Fruit fly (Drosophila melanogaster): ENCODE data around the gene PolZ2.

The PolZ2 gene

dm6 chr3R:5632182-5632581 is 43.5 kb downstream of the PolZ2 start, which contains the start of gene CG31549 (continued):
- TF ChIP-seq seq (GFP tag; IDR thresholded peaks at IDR 0.05) (no peak), CG8290 (GFP tag; optimal IDR thresholded peaks at IDR 0.05) (no peak), CG8290 (tag; optimal IDR thresholded peaks at IDR 0.05) (no peak), CG10654 (GFP tag; optimal IDR thresholded peaks at IDR 0.05) (no peak), MESR4 (GFP tag; optimal IDR thresholded peaks at IDR 0.05) (peak; percentile 39), CG4360 (GFP tag; IDR thresholded peaks at IDR 0.05) (no peak), Dek (tag; optimal IDR thresholded peaks at IDR 0.05) (no peak), CG9215 (GFP tag; IDR thresholded peaks at IDR 0.05) (no peak), tin (GFP tag; optimal IDR thresholded peaks at IDR 0.05) (no peak), CG32772 (GFP tag; IDR thresholded peaks at IDR 0.05) (no peak), D19A (tag; optimal IDR thresholded peaks at IDR 0.05) (no peak), dimm (GFP tag; IDR thresholded peaks at IDR 0.05) (no peak), CG13123 (GFP tag; optimal IDR thresholded peaks at IDR 0.05) (no peak), CG17328 (GFP tag; IDR thresholded peaks at IDR 0.05) (no peak), Rfx (GFP tag; IDR thresholded peaks at IDR 0.05) (no peak), CG34224 (GFP tag; IDR thresholded peaks at IDR 0.05; ENCODE audit: partially characterized antibody) (0 out of 3 replicates have a peak, but pooled peaks have one; percentile 41), yki (optimal IDR thresholded peaks at IDR 0.05) (no peak), HLH4C (GFP tag; IDR thresholded peaks at IDR 0.05; ENCODE audit: partially characterized antibody) (no peak), Adf1 (GFP tag; IDR thresholded peaks at IDR 0.05) (no peak), CG18262 (tag; optimal IDR thresholded peaks at IDR 0.05) (no peak), CG13624 (GFP tag; optimal IDR thresholded peaks at IDR 0.05) (no peak), CG34376 (GFP tag; optimal IDR thresholded peaks at IDR 0.05) (peak; percentile 13), insv (GFP tag; optimal IDR thresholded peaks at IDR 0.05) (no peak), CG8388 (GFP tag; optimal IDR thresholded peaks at IDR 0.05) (no peak), mirr (GFP tag; optimal IDR thresholded peaks at IDR 0.05) (no peak), kah (GFP tag; optimal IDR thresholded peaks at IDR 0.05) (no peak), jigr1 (GFP tag; IDR thresholded peaks at IDR 0.05) (no peak), schlank (tag; optimal IDR thresholded peaks at IDR 0.05) (no peak), CG8924 (tag; optimal IDR thresholded peaks at IDR 0.05) (no peak), CG17385 (GFP tag; optimal IDR thresholded peaks at IDR 0.05) (peak; percentile 86), Dip2 (GFP tag; IDR thresholded peaks at IDR 0.05) (no peak), so (GFP tag; IDR thresholded peaks at IDR 0.05) (no peak), CG11560 (tag; IDR thresholded peaks at IDR 0.05) (no peak), zen (tag; optimal IDR thresholded peaks at IDR 0.05) (no peak), BEAF-32 (GFP tag; optimal IDR thresholded peaks at IDR 0.05) (peak; percentile 7), CG5245 (GFP tag; optimal IDR thresholded peaks at IDR 0.05) (no peak), CG18764 (GFP tag; optimal IDR thresholded peaks at IDR 0.05) (no peak), nerfin-2 (GFP tag; IDR thresholded peaks at IDR 0.05; ENCODE audit: partially characterized antibody) (no peak), CG12236 (GFP tag; optimal IDR thresholded peaks at IDR 0.05) (no peak), Hr78 (GFP tag; optimal IDR thresholded peaks at IDR 0.05) (no peak), CG8765 (GFP tag; IDR thresholded peaks at IDR 0.05) (no peak), prd (optimal IDR thresholded peaks at IDR 0.05) (no peak), prd (GFP tag; IDR thresholded peaks at IDR 0.05) (no peak), Dp (GFP tag; optimal IDR thresholded peaks at IDR 0.05) (peak; percentile 58), run (tag; optimal IDR thresholded peaks at IDR 0.05) (no peak), CG9797 (GFP tag; optimal IDR thresholded peaks at IDR 0.05) (no peak), crp (GFP tag; optimal IDR thresholded peaks at IDR 0.05) (peak in 1 of 2 experiments; percentile 90), odd (GFP tag; optimal IDR thresholded peaks at IDR 0.05) (no peak), Max (GFP tag; optimal IDR thresholded peaks at IDR 0.05) (no peak), sd (tag; optimal IDR thresholded peaks at IDR 0.05) (no peak), Doc3 (GFP tag; IDR thresholded peaks at IDR 0.05; ENCODE audit: partially characterized antibody) (no peak), gce (GFP tag; IDR thresholded peaks at IDR 0.05) (no peak), ERR (GFP tag; optimal IDR thresholded peaks at IDR 0.05) (no peak)

All from whole organism, embryonic.